Fruit fly (Drosophila melanogaster) Kc167 (cell line): Measurements from ENCODE around the gene Nup205.

ENCODE experiments used
- Myc ChIP-seq: fragments of >200 bp; optimal IDR thresholded peaks from 2 replicates; lab custom pipeline; 2017; ENCODE audit warnings: missing external identifiers
- Sin3A ChIP-seq: fragments of >200 bp; optimal IDR thresholded peaks from 2 replicates; lab custom pipeline; 2018; ENCODE audit warnings: missing external identifiers
- h ChIP-seq: fragments of >200 bp; optimal IDR thresholded peaks from 3 replicates; lab custom pipeline; 2018; ENCODE audit warnings: missing external identifiers
- insv ChIP-seq: fragments of >200 bp; optimal IDR thresholded peaks from 3 replicates; lab custom pipeline; 2018; ENCODE audit warnings: missing external identifiers
- psq ChIP-seq: fragments of >200 bp; optimal IDR thresholded peaks from 2 replicates; lab custom pipeline; 2017; ENCODE audit warnings: missing external identifiers
- ttk ChIP-seq: sonication (Bioruptor generic); optimal IDR thresholded peaks from 2 replicates; lab custom pipeline; 2017; ENCODE audit warnings: missing external identifiers

Gene Nup205

DNA sequence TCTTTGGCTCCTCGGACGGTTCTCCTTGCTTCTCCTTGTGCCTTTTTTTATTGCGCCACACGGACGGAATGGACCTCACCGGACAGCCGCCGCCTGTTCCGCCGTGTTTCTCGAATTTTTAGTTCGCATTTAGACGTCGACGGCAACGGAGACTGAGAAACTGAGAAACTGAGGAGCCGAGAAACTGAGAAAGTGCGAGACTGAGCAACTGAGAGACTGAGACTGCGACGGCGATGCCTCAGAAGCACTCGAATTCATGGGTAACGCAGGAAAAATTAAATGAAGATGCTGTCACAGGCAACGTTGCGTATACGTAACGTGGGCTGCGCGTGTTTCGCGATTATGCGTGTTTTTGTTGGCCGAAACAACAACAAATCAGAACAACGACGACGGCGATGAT lies 23.6 kb downstream of the Nup205 start:
- TF ChIP-seq Myc (lab: Kevin White, UChicago): no peak
- no peak for TF ChIP-seq psq
- TF ChIP-seq ttk (lab: Kevin White, UChicago): no peak
- TF ChIP-seq h (lab: Kevin White, UChicago): no peak
- TF ChIP-seq Sin3A (lab: Kevin White, UChicago): no peak
- no peak for TF ChIP-seq insv

DNA sequence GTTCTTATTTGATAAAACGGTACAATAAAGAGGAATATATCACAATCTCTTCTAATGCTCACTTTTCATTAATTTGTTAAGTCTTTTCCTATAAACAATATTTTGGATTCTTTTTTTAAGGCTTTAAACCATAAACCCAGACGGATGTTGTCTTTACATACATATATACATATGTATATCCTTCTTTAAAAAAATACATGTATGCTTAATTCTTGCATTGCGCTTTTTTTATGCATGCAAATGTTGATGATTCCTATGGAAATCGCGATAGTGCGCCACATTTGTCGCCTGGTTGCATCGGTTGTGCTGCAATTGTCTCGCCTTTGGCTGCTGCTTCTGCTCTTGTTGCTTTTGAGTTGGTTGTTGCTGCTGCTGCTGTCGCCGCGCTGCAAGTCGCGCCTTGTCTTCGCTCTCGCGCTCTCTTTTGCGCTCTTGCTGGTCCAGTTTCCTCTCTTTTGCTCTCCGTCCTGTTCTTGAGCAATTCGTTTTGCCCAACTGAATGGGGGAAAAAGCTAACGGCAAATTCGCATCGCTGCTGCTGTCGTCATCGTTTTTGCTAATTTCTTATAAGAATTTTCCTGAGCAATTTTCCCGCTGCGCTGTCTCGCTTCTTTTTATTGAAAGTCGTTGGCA lies 24.9 kb downstream of the Nup205 start:
- TF ChIP-seq Sin3A (lab: Kevin White, UChicago): no peak

DNA sequence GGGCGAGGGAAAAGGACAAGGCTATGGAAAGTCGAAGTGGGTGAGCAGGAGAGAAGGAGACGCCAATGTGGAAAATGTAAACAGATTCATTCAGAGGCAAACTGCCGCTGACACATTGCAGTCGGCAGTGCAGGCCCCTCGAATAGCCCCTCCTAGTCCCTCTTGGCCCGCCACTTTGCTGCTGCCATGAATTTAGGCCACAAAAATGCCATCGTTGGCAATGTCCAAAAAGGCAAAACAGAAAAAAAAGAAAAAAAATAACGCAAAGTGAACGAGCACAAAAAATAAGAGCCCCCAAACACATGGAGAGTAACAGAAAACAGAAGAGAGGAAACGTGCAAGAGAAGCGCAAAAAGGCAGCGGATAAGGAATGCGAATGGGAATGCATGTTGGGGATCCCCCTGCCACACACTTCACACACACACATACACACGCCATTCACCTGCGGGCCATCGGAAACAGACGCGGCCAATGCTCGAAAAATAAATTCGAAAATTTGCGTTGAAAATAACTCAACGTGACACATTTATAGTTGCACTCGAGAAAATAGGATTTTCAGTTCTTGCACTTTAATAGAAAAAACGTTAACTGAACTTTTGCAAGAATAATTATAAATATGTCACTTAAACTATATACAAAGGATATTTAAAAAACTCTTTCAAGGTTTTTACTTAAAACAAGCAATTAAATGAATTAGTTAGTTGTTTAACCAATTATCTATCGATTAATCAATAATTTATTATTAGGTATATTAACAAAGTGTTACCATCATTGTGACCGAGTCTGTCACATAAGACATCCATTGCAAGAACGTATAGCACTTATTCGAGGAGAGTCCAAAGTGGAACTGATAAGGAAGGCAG lies 26.6 kb downstream of the Nup205 start:
- TF ChIP-seq Sin3A (lab: Kevin White, UChicago) (no peak), h (lab: Kevin White, UChicago) (no peak), Myc (lab: Kevin White, UChicago) (no peak), insv (no peak), psq (no peak), ttk (lab: Kevin White, UChicago) (no peak)

DNA sequence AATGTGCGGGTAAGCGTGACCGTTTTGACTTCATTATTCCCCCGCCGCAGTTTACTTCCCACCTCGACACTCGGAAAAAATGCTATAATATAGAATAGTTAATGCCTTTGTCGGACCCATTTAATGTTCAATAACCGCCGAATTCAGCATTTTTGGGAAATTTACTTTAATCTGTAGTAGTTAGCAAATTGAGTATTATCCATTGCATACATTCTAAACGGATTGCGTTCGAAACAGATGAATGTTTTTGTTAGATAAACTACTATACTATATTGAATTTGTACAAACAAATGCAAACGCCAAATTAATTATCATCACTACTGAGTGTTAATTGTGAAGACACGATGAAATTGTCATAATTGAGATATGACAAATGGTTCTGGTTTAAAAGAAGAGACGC lies 32.2 kb downstream of the Nup205 start:
- no peak for TF ChIP-seq h (lab: Kevin White, UChicago)
- TF ChIP-seq ttk (lab: Kevin White, UChicago): no peak
- no peak for TF ChIP-seq Myc (lab: Kevin White, UChicago)
- TF ChIP-seq insv: no peak
- TF ChIP-seq Sin3A (lab: Kevin White, UChicago): no peak
- TF ChIP-seq psq: no peak

DNA sequence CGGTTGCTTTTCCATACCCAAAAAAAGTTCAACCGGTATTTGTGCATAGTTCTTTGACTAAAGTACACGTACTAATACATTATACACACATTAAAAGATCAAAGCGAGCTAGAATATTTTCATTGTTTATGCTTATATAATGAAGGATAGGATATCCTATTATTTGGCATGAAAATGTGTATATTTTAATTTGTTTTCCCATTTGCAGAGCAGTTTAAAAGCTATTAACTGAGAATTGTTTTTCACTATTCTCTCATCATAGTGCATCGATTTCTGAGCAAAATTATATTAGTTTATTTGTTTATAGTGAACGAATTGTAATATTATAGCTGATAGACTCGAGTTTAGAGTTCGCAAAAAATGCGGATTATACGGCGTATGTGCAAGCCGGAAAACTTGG lies 34.5 kb downstream of the Nup205 start:
- TF ChIP-seq Sin3A (lab: Kevin White, UChicago) (no peak), ttk (lab: Kevin White, UChicago) (no peak), psq (no peak), Myc (lab: Kevin White, UChicago) (no peak), h (lab: Kevin White, UChicago) (no peak), insv (no peak)

DNA sequence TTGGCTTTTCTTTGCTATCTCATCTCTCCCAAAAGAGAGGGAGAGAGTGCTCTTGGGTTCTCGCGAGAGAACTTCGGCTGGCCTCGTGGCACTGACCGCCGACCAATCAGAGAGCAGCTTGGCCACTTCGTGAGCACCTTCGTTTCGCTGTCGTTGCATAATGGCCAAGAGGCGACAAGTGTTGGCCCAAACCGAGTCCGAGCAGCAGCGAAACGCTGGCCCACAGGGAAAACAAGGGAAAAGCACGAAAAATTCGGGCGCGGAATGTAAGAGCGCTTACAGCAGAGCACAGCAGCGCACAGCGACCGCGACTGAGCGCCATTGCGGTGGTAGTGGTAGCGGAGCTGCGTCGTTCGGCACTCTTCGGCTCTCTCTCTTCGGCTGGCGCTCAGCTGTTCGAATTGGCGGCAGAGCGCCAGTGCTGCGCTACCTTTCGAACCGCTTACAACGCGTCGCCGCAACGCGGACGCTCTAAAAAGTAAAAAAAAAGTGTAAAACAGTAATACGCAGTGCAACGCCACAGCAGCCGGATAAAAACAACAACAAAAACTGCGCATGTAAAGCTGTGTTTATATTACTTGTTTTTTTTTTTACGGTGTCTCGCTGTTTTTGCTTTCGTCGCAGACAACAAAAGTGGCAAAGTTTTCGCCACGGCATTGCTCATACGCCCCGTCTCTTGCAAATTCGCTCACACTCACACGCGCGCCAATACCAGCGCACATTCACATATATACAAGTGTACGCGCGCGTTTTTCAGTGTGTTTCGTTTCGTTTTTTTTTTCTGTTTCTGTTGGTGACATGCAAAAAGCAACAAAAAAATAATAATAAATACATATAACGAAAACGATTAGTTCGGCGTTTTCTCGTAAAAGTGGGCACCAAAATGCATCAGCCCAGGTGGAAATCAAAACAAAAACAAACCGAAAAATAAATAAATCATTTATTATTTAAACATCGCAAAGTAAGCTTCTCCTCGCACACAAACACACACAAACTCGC lies 35.2 kb downstream of the Nup205 start:
- TF ChIP-seq insv: no peak
- TF ChIP-seq h (lab: Kevin White, UChicago): no peak

dm6 chrX:19889128-19889756 lies 37.2 kb downstream of the Nup205 start:
- no peak for TF ChIP-seq psq
- no peak for TF ChIP-seq Myc (lab: Kevin White, UChicago)
- TF ChIP-seq h (lab: Kevin White, UChicago): no peak
- no peak for TF ChIP-seq insv
- TF ChIP-seq ttk (lab: Kevin White, UChicago): no peak
- TF ChIP-seq Sin3A (lab: Kevin White, UChicago): no peak

DNA sequence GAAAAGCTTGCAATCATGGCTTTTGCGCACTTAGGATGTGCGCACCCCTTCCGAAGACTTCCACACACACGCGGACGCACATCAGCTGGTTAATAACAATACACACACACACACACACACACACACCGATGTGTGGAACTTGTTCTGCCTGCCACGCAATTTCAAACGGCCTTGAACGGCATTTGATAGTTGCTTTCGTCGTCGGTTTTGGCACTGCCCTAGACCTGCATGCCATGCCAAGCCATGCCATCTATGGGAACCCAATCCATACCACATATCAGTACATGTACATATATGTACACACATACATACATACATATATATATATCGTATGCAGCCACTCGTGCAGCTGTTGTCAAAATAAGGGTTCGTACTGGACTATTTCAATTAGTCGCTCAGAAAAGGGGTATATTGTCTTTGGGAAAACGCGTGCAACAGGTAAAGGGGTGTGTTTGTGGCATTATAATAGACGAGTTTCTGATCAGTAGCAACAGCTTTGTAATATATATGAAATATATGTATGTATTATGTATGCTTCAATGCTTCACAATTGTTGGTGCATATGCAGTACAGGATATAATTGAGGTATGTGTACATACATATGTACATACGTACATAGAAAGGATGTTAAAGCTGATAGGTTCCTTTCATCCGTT lies 38.1 kb downstream of the Nup205 start, which contains the start of gene amn:
Gene amn, minus strand, starts transcription at position 51 of the 656 bp plus-strand sequence.
- no peak for TF ChIP-seq ttk (lab: Kevin White, UChicago)
- TF ChIP-seq psq: no peak

DNA sequence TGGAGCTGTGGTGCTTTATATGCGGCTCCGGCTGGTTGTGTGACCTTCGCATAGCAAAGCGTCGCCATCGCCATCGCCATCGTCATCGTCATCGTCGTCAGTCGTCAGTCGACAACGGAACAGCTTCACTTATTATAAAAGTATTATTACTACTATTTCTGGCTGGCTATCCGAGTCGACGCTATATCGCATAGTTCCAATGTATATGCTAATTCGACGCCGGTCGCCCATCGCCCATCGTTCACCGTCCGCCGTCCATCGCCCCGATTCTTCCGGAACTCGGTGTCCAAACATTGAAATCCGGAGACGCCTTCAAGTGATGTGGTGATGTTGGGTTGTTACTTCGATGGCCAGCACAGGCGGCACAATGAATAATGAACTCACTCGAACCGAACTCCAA lies 40.1 kb downstream of the Nup205 start:
- TF ChIP-seq Sin3A (lab: Kevin White, UChicago): no peak
- no peak for TF ChIP-seq ttk (lab: Kevin White, UChicago)
- TF ChIP-seq insv: no peak
- TF ChIP-seq psq: no peak

dm6 chrX:19897328-19897990 lies 45.4 kb downstream of the Nup205 start:
- TF ChIP-seq Sin3A (lab: Kevin White, UChicago) (no peak), insv (no peak), h (lab: Kevin White, UChicago) (no peak), psq (no peak), ttk (lab: Kevin White, UChicago) (no peak), Myc (lab: Kevin White, UChicago) (no peak)

dm6 chrX:19897991-19898473 lies 46.0 kb downstream of the Nup205 start:
- TF ChIP-seq h (lab: Kevin White, UChicago): no peak
- TF ChIP-seq insv: no peak
- TF ChIP-seq ttk (lab: Kevin White, UChicago): no peak
- no peak for TF ChIP-seq psq
- TF ChIP-seq Myc (lab: Kevin White, UChicago): no peak
- TF ChIP-seq Sin3A (lab: Kevin White, UChicago): no peak
